Fruit fly (Drosophila melanogaster) whole organism, embryonic: ENCODE measurements around the gene pigs.
A peak's percentile ranks its signal among the peaks of the same experiment; 100 is the strongest.

Experiments
- Bgb ChIP-seq: fragments of 200-800 bp; sonication (Bioruptor generic); IDR thresholded peaks from 2 replicates; pipeline ENCODE4 v1.3.6; 2022; ENCODE audit warnings: missing biosample characterization, missing genetic modification characterization; ENCODE audit not compliant: partially characterized antibody
- C15 ChIP-seq: fragments of 200-800 bp; sonication (Bioruptor generic); IDR thresholded peaks from 3 replicates; pipeline ENCODE4 v1.3.6; 2022; ENCODE audit warnings: missing biosample characterization, missing genetic modification characterization
- CG12236 ChIP-seq: fragments of 200-800 bp; sonication (Bioruptor generic); optimal IDR thresholded peaks from 2 replicates; lab custom pipeline; 2016; ENCODE audit warnings: missing biosample characterization, missing genetic modification characterization
- CG13287 ChIP-seq: fragments of 200-800 bp; sonication (Bioruptor generic); IDR thresholded peaks from 2 replicates; pipeline ENCODE4 v1.3.6; 2022; ENCODE audit warnings: missing biosample characterization, missing genetic modification characterization; ENCODE audit not compliant: partially characterized antibody
- CG14014 ChIP-seq: fragments of 200-800 bp; sonication (Bioruptor generic); IDR thresholded peaks from 2 replicates; pipeline ENCODE4 v1.3.6; 2022; ENCODE audit warnings: missing biosample characterization, missing genetic modification characterization
- CG14050 ChIP-seq: fragments of 200-800 bp; sonication (Bioruptor generic); IDR thresholded peaks from 3 replicates; pipeline ENCODE4 v1.3.6; 2022; ENCODE audit warnings: missing biosample characterization, missing genetic modification characterization
- CG16813 ChIP-seq: fragments of 200-800 bp; sonication (Bioruptor generic); IDR thresholded peaks from 3 replicates; pipeline ENCODE4 v1.3.6; 2022; ENCODE audit warnings: missing biosample characterization, missing genetic modification characterization; ENCODE audit not compliant: partially characterized antibody
- CG17802 ChIP-seq: fragments of 200-800 bp; sonication (Bioruptor generic); optimal IDR thresholded peaks from 2 replicates; lab custom pipeline; 2018; ENCODE audit warnings: missing biosample characterization, mild to moderate bottlenecking, missing genetic modification characterization, moderate library complexity
- CG2129 ChIP-seq: fragments of 200-800 bp; sonication (Bioruptor generic); IDR thresholded peaks from 2 replicates; pipeline ENCODE4 v1.3.6; 2022; ENCODE audit warnings: missing biosample characterization, missing genetic modification characterization; ENCODE audit not compliant: partially characterized antibody
- CG30431 ChIP-seq: fragments of 200-800 bp; sonication (Bioruptor generic); optimal IDR thresholded peaks from 2 replicates; lab custom pipeline; 2017; ENCODE audit warnings: missing biosample characterization, missing genetic modification characterization
- CG3163 ChIP-seq: fragments of 200-800 bp; sonication (Bioruptor generic); optimal IDR thresholded peaks from 3 replicates; lab custom pipeline; 2016; ENCODE audit warnings: missing biosample characterization, missing genetic modification characterization
- CG32767 ChIP-seq: fragments of 200-800 bp; sonication (Bioruptor generic); IDR thresholded peaks from 2 replicates; pipeline ENCODE4 v1.3.6; 2022; ENCODE audit warnings: missing biosample characterization, missing genetic modification characterization
- CG34422 ChIP-seq: fragments of 200-800 bp; sonication (Bioruptor generic); IDR thresholded peaks from 3 replicates; pipeline ENCODE4 v1.3.6; 2022; ENCODE audit warnings: missing biosample characterization, missing genetic modification characterization
- CG6272 ChIP-seq: fragments of 200-800 bp; sonication (Bioruptor generic); IDR thresholded peaks from 2 replicates; pipeline ENCODE4 v1.3.6; 2022; ENCODE audit warnings: missing biosample characterization, missing genetic modification characterization
- CG7372 ChIP-seq: fragments of 200-800 bp; sonication (Bioruptor generic); IDR thresholded peaks from 2 replicates; pipeline ENCODE4 v1.3.6; 2022; ENCODE audit warnings: missing biosample characterization, missing genetic modification characterization
- CG8290 ChIP-seq, 3 experiments: fragments of 200-800 bp; sonication (Bioruptor generic); optimal IDR thresholded peaks; 2 replicates each; lab custom pipeline; 2016 to 2019; ENCODE audit warnings: missing biosample characterization in 3 of 3, missing genetic modification characterization in 3 of 3, mild to moderate bottlenecking in 2 of 3, moderate library complexity in 1 of 3
- CTCF ChIP-seq: fragments of 200-800 bp; sonication (Bioruptor generic); optimal IDR thresholded peaks from 2 replicates; lab custom pipeline; 2017; ENCODE audit warnings: missing biosample characterization, mild to moderate bottlenecking, missing genetic modification characterization, moderate library complexity
- D19A ChIP-seq: fragments of 200-800 bp; optimal IDR thresholded peaks from 3 replicates; lab custom pipeline; 2019; ENCODE audit warnings: missing biosample characterization, mild to moderate bottlenecking, missing genetic modification characterization, moderate library complexity
- D19B ChIP-seq: fragments of 200-800 bp; sonication (Bioruptor generic); optimal IDR thresholded peaks from 2 replicates; lab custom pipeline; 2017; ENCODE audit warnings: missing biosample characterization, mild to moderate bottlenecking, missing genetic modification characterization
- Dbx ChIP-seq: fragments of 200-800 bp; sonication (Bioruptor generic); IDR thresholded peaks from 3 replicates; pipeline ENCODE4 v1.3.6; 2022; ENCODE audit warnings: missing biosample characterization, missing genetic modification characterization
- Deaf1 ChIP-seq: fragments of 200-800 bp; optimal IDR thresholded peaks from 3 replicates; lab custom pipeline; 2019; ENCODE audit warnings: missing biosample characterization, mild to moderate bottlenecking, missing genetic modification characterization, moderate library complexity
- Dp ChIP-seq: fragments of 200-800 bp; sonication (Bioruptor generic); optimal IDR thresholded peaks from 2 replicates; lab custom pipeline; 2018; ENCODE audit warnings: missing biosample characterization, mild to moderate bottlenecking, missing genetic modification characterization, moderate library complexity
- Drgx ChIP-seq: fragments of 200-800 bp; sonication (Bioruptor generic); IDR thresholded peaks from 2 replicates; pipeline ENCODE4 v1.3.6; 2022; ENCODE audit warnings: missing biosample characterization, missing genetic modification characterization
- Ets65A ChIP-seq: fragments of 200-800 bp; sonication (Bioruptor generic); peaks from one replicate; lab custom pipeline; 2016; ENCODE audit warnings: missing biosample characterization, missing genetic modification characterization
- HHEX ChIP-seq: fragments of 200-800 bp; sonication (Bioruptor generic); optimal IDR thresholded peaks from 3 replicates; lab custom pipeline; 2017; ENCODE audit warnings: missing biosample characterization, mild to moderate bottlenecking, missing genetic modification characterization, missing genetic modification reagents
- HLH54F ChIP-seq: fragments of 200-800 bp; sonication (Bioruptor generic); optimal IDR thresholded peaks from 3 replicates; lab custom pipeline; 2016; ENCODE audit warnings: missing biosample characterization, missing genetic modification characterization
- HLHmδ ChIP-seq: fragments of 200-800 bp; sonication (Bioruptor generic); optimal IDR thresholded peaks from 2 replicates; lab custom pipeline; 2018; ENCODE audit warnings: missing biosample characterization, mild to moderate bottlenecking, missing genetic modification characterization, moderate library complexity
- Hmx ChIP-seq: fragments of 200-800 bp; sonication (Bioruptor generic); optimal IDR thresholded peaks from 2 replicates; lab custom pipeline; 2016; ENCODE audit warnings: missing biosample characterization, missing genetic modification characterization
- Kr ChIP-seq: fragments of 200-800 bp; sonication (Bioruptor generic); optimal IDR thresholded peaks from 2 replicates; lab custom pipeline; 2017; ENCODE audit warnings: missing biosample characterization, mild to moderate bottlenecking, missing genetic modification characterization
- Lhr ChIP-seq: fragments of 200-800 bp; sonication (Bioruptor generic); optimal IDR thresholded peaks from 3 replicates; lab custom pipeline; 2017; ENCODE audit warnings: mild to moderate bottlenecking, missing biosample characterization, missing genetic modification reagents, missing genetic modification characterization
- MESR4 ChIP-seq: fragments of 200-800 bp; sonication (Bioruptor generic); optimal IDR thresholded peaks from 2 replicates; lab custom pipeline; 2018; ENCODE audit warnings: missing biosample characterization, mild to moderate bottlenecking, missing genetic modification characterization, moderate library complexity
- Poxn ChIP-seq: fragments of 200-800 bp; sonication (Bioruptor generic); IDR thresholded peaks from 2 replicates; pipeline ENCODE4 v1.3.6; 2022; ENCODE audit warnings: missing biosample characterization, missing genetic modification characterization
- Sox102F ChIP-seq: fragments of 200-800 bp; sonication (Bioruptor generic); optimal IDR thresholded peaks from 2 replicates; lab custom pipeline; 2018; ENCODE audit warnings: missing biosample characterization, mild to moderate bottlenecking, missing genetic modification characterization, moderate library complexity
- Xrp1 ChIP-seq: fragments of 200-800 bp; sonication (Bioruptor generic); IDR thresholded peaks from 2 replicates; pipeline ENCODE4 v1.3.6; 2022; ENCODE audit warnings: missing biosample characterization, missing genetic modification characterization
- abd-A ChIP-seq: fragments of 200-800 bp; sonication (Bioruptor generic); optimal IDR thresholded peaks from 3 replicates; lab custom pipeline; 2019; ENCODE audit warnings: missing biosample characterization, mild to moderate bottlenecking, missing genetic modification characterization, moderate library complexity
- br ChIP-seq: fragments of >200 bp; optimal IDR thresholded peaks from 2 replicates; lab custom pipeline; 2017
- cato ChIP-seq: fragments of 200-800 bp; sonication (Bioruptor generic); optimal IDR thresholded peaks from 2 replicates; lab custom pipeline; 2016; ENCODE audit warnings: missing biosample characterization, missing genetic modification characterization, borderline replicate concordance
- chinmo ChIP-seq: fragments of 200-800 bp; sonication (Bioruptor generic); IDR thresholded peaks from 4 replicates; pipeline ENCODE4 v1.3.6; 2022; ENCODE audit warnings: missing biosample characterization, missing genetic modification characterization; ENCODE audit not compliant: partially characterized antibody
- chn ChIP-seq: fragments of 200-800 bp; sonication (Bioruptor generic); optimal IDR thresholded peaks from 2 replicates; lab custom pipeline; 2016; ENCODE audit warnings: missing biosample characterization, missing genetic modification characterization
- dpn ChIP-seq, 2 experiments: fragments of 200-800 bp; sonication (Bioruptor generic); optimal IDR thresholded peaks; 3 replicates each; lab custom pipeline; 2016; ENCODE audit warnings: missing biosample characterization in 2 of 2, missing genetic modification characterization in 2 of 2
- fru ChIP-seq: fragments of >200 bp; optimal IDR thresholded peaks from 2 replicates; lab custom pipeline; 2017
- her ChIP-seq: fragments of 200-800 bp; sonication (Bioruptor generic); optimal IDR thresholded peaks from 2 replicates; lab custom pipeline; 2016; ENCODE audit warnings: missing biosample characterization, missing genetic modification characterization
- peb ChIP-seq: fragments of 200-800 bp; sonication (Bioruptor generic); IDR thresholded peaks from 2 replicates; pipeline ENCODE4 v1.3.6; 2022; ENCODE audit warnings: missing biosample characterization, missing genetic modification characterization
- sqz ChIP-seq: fragments of 200-800 bp; sonication (Bioruptor generic); optimal IDR thresholded peaks from 3 replicates; lab custom pipeline; 2018; ENCODE audit warnings: missing biosample characterization, mild to moderate bottlenecking, missing genetic modification characterization
- ssp ChIP-seq: fragments of 200-800 bp; sonication (Bioruptor generic); IDR thresholded peaks from 2 replicates; pipeline ENCODE4 v1.3.6; 2022; ENCODE audit warnings: missing biosample characterization, missing genetic modification characterization
- vvl ChIP-seq: fragments of 200-800 bp; sonication (Bioruptor generic); IDR thresholded peaks from 2 replicates; pipeline ENCODE4 v1.3.6; 2022; ENCODE audit warnings: missing biosample characterization, missing genetic modification characterization

The pigs gene

DNA sequence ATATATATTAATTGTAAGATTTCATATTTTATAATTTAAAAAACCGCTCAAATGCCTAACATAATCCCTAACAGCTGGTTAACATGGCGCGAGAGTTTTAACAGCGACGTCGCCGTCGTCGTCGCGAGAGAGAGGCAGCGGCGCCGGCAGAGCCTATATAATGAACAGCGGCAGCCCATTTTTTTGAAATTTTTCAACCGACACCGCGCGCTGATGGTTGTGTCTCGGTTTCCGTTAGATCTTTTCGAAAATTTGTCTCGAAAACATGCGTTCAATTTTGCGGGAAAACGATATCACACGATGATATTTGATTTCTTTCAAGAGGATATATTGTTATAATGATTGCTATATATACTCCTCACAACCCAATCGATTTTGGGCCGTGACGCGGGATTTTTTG, at the start of gene pigs (continued):
- TF ChIP-seq CG17802 (tag; lab: Kevin White, UChicago) (no peak), br (lab: Kevin White, UChicago) (no peak), Sox102F (GFP tag; lab: Kevin White, UChicago) (no peak), Poxn (GFP tag; lab: Robert Waterston, UW) (no peak), MESR4 (GFP tag; lab: Kevin White, UChicago) (no peak), her (GFP tag; lab: Kevin White, UChicago) (peak; percentile 9), cato (GFP tag; lab: Kevin White, UChicago) (no peak), chn (GFP tag; lab: Kevin White, UChicago) (no peak), CG32767 (GFP tag; lab: Robert Waterston, UW) (no peak), CG14014 (GFP tag; lab: Robert Waterston, UW) (peak; percentile 31; the same call in 1 of the 2 replicates), HHEX (GFP tag; lab: Kevin White, UChicago) (no peak), CG2129 (GFP tag; lab: Robert Waterston, UW) (no peak), CG3163 (GFP tag; lab: Kevin White, UChicago) (no peak), HLH54F (GFP tag; lab: Kevin White, UChicago) (no peak), Bgb (GFP tag; lab: Robert Waterston, UW) (peak; percentile 48; the same call in 1 of the 2 replicates), Drgx (GFP tag; lab: Robert Waterston, UW) (no peak), abd-A (tag; lab: Kevin White, UChicago) (no peak), CG8290 (GFP tag; optimal IDR thresholded peaks at IDR 0.05; lab: Kevin White, UChicago) (no peak), CG8290 (tag; optimal IDR thresholded peaks at IDR 0.05; lab: Kevin White, UChicago) (peak in 1 of 2 experiments; percentile 24), D19A (tag; lab: Kevin White, UChicago) (no peak), sqz (GFP tag; lab: Kevin White, UChicago) (peak; percentile 65)

- TF ChIP-seq Dbx (GFP tag; lab: Robert Waterston, UW) = no peak
- TF ChIP-seq CTCF (GFP tag; lab: Kevin White, UChicago) = peak; percentile 81
Measured at dm6 chrX:6550118-6550502, 49.8 kb upstream of the pigs start.

dm6 chrX:6551464-6551863, 48.4 kb upstream of the pigs start:
- TF ChIP-seq Ets65A (GFP tag; lab: Kevin White, UChicago) = peak; percentile 76
- no peak for TF ChIP-seq peb
- TF ChIP-seq chinmo (GFP tag; lab: Robert Waterston, UW) = peak; percentile 41; the same call in 1 of the 4 replicates
- no peak for TF ChIP-seq CG12236 (GFP tag; lab: Kevin White, UChicago)
- TF ChIP-seq Kr (GFP tag; lab: Kevin White, UChicago) = no peak
- no peak for TF ChIP-seq ssp (GFP tag; lab: Robert Waterston, UW)
- TF ChIP-seq, all 482 proteins: peak for 2

- peak; percentile 81 for TF ChIP-seq CG7372 (GFP tag; lab: Robert Waterston, UW)
- no peak for TF ChIP-seq fru (lab: Kevin White, UChicago)
- TF ChIP-seq D19B = peak; percentile 42
- peak; percentile 5 for TF ChIP-seq HLHmδ
- TF ChIP-seq CG13287 = no peak
- peak; percentile 71 for TF ChIP-seq cato (GFP tag; lab: Kevin White, UChicago)
- peak; percentile 88 for TF ChIP-seq vvl
- TF ChIP-seq Hmx = no peak
- TF ChIP-seq Dp (GFP tag; lab: Kevin White, UChicago) = no peak
- peak; percentile 80 for TF ChIP-seq Lhr (GFP tag; lab: Kevin White, UChicago)
- TF ChIP-seq CG34422 (GFP tag; lab: Robert Waterston, UW) = peak; percentile 85
- no peak for TF ChIP-seq CG16813 (GFP tag; lab: Robert Waterston, UW)
- no peak for TF ChIP-seq C15 (GFP tag; lab: Robert Waterston, UW)
- no peak for TF ChIP-seq CG6272 (GFP tag; lab: Robert Waterston, UW)
- peak; percentile 67 for TF ChIP-seq Deaf1 (tag; lab: Kevin White, UChicago)
- TF ChIP-seq dpn (GFP tag; optimal IDR thresholded peaks at IDR 0.05; lab: Kevin White, UChicago) = peak; percentile 40 to 78
- TF ChIP-seq CG14050 = peak; percentile 65
- TF ChIP-seq CG30431 (GFP tag; lab: Kevin White, UChicago) = peak; percentile 79
- TF ChIP-seq MESR4 (GFP tag; lab: Kevin White, UChicago) = peak; percentile 1
- peak; percentile 91 for TF ChIP-seq Xrp1 (GFP tag; lab: Robert Waterston, UW)
Measured at dm6 chrX:6571234-6571915, 28.5 kb upstream of the pigs start.
